Worm (Caenorhabditis elegans) whole organism, dauer: Measurements from ENCODE around the gene sdz-10.

ENCODE experiments used
- unc-62 ChIP-seq: sonication (generic microtip); optimal IDR thresholded peaks from 2 replicates; lab custom pipeline; 2017; ENCODE audit warnings: missing biosample characterization, missing genetic modification reagents, missing genetic modification characterization

sdz-10 gene

ce11 chrII:2772166-2772565, at the start of gene sdz-10:
TSS of gene sdz-10 (minus strand) at chrII:2772266.
- TF ChIP-seq unc-62 (GFP tag; lab: Kevin White, UChicago) = no peak

DNA sequence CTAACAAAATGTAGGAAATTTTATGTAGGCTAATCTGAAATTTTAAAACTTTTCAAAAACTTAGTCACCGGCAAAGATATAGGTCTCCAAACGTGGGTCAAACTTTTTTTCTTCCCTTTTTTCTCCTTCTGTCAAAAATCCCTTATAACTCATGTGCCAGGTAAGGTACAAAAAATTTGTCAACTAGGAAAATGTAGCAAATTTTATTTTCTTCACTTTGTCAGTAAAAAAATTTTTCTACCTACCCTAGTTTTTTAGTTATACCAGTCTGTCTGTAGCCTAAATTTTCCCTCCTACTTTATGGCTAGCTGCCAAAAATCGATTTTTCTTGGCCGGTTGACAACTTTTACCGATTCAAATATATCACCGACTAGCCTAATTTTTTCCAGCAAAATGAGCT, 44.6 kb upstream of the sdz-10 start, which contains the start of gene set-13:
Gene set-13 (plus strand): TSS at position 301 of the 400 bp plus-strand sequence.
- TF ChIP-seq unc-62 (GFP tag; lab: Kevin White, UChicago) = no peak

- TF ChIP-seq unc-62 (GFP tag; lab: Kevin White, UChicago) = no peak
Measured at ce11 chrII:2815444-2815843, 43.4 kb upstream of the sdz-10 start, which contains the start of gene K12H6.2. TSS of gene K12H6.2 (minus strand) at chrII:2815544.

ce11 chrII:2815017-2815416, 43.0 kb upstream of the sdz-10 start:
- TF ChIP-seq unc-62 (GFP tag; lab: Kevin White, UChicago) = no peak

DNA sequence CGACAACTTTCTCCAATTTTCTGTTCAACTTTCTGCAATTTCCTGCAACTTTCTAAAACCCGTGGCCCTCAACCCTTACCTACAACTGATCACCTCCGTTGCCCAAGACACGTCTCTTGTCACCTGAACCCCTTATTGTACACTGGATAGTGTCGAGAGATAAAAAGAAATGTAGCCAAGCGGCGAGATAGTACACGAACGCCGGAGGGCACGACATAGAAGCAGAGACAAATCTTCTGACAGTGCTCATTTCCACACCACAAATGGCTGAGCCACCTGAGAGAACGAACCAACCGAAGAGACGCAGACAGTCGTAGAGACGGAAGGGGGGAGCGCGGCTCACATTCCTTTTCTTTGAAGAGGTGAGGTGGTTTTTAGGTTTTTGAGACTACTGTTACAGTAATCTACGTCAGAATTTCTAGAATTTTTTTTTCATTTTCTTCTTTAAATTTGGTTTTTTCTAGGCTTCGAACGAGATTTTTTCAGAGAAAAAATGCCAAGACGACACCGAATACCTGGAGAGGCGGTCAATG, 35.7 kb upstream of the sdz-10 start, which contains the start of gene K12H6.12:
Gene K12H6.12 (plus strand): TSS at position 483 of the 533 bp plus-strand sequence.
- TF ChIP-seq unc-62 (GFP tag; lab: Kevin White, UChicago) = no peak

DNA sequence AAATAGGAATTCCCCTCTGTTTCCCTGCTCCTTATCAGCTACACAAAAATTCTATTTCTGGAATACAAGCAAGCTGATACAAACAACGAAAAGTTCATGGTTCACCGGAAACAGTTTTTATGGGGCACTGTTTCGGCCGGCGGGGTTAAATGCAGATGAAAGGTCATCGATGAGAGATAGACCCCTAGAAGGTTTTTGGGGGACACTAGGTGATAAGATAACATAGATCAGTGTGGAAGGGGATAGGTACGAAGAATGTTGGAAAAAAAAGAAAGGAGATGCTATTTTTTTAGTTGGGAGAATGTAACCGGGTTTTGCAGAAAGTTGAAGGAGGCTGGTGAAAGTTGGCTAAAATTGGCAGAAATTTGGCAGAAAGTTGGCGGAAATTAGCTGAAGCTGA, 33.5 kb upstream of the sdz-10 start:
- no peak for TF ChIP-seq unc-62 (GFP tag; lab: Kevin White, UChicago)

- TF ChIP-seq unc-62 (GFP tag; lab: Kevin White, UChicago) = no peak
Measured at ce11 chrII:2804949-2805348, 32.9 kb upstream of the sdz-10 start.

ce11 chrII:2804245-2804644, 32.2 kb upstream of the sdz-10 start:
- no peak for TF ChIP-seq unc-62 (GFP tag; lab: Kevin White, UChicago)

- no peak for TF ChIP-seq unc-62 (GFP tag; lab: Kevin White, UChicago)
Measured at ce11 chrII:2802804-2803586, 30.9 kb upstream of the sdz-10 start.

- TF ChIP-seq unc-62 (GFP tag; lab: Kevin White, UChicago) = no peak
Measured at ce11 chrII:2801764-2802163, 29.7 kb upstream of the sdz-10 start.

ce11 chrII:2800550-2801233, 28.6 kb upstream of the sdz-10 start, which contains the start of gene nhr-119:
TSS of gene nhr-119 (minus strand) at chrII:2800600.
- TF ChIP-seq unc-62 (GFP tag; lab: Kevin White, UChicago) = no peak

DNA sequence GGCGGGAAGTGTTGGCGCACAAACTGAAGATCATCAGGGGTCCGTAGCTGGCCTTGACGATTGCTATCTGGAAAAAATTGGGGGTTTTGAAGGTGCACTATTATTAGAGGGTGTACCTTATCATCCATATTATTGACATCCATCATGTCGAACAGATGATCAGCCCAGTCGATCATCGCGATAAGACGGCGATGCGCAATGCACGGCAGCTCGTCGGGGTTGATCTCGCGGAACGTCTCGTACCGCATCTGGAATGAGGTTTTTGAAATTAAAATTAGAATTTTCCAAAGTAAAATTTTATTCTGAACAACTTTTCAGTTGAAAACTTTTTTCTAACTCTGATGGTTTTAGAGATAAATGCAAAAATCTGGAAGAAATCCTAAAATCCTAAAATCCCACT, 25.9 kb upstream of the sdz-10 start:
- no peak for TF ChIP-seq unc-62 (GFP tag; lab: Kevin White, UChicago)

DNA sequence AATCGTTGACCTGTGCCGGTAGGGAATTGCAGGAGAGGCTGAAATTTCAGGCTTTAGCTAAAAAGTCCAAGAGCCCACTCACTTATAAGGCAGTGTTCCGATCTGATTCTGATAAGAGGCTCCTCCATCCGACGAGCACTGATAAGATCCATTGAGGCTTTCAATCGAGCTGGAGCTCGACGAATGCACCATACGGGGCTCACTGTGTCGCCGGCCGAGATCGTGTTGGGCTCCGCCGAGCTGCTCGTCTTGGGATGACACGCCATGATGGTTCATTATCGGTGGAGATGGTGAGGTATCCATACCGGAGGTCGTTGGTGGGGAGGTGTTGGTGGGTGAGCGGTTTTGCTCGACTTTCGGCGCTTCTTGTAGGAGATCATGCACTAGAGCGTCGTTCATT, 24.4 kb upstream of the sdz-10 start:
- TF ChIP-seq unc-62 (GFP tag; lab: Kevin White, UChicago) = no peak

ce11 chrII:2795413-2795812, 23.3 kb upstream of the sdz-10 start:
- no peak for TF ChIP-seq unc-62 (GFP tag; lab: Kevin White, UChicago)

DNA sequence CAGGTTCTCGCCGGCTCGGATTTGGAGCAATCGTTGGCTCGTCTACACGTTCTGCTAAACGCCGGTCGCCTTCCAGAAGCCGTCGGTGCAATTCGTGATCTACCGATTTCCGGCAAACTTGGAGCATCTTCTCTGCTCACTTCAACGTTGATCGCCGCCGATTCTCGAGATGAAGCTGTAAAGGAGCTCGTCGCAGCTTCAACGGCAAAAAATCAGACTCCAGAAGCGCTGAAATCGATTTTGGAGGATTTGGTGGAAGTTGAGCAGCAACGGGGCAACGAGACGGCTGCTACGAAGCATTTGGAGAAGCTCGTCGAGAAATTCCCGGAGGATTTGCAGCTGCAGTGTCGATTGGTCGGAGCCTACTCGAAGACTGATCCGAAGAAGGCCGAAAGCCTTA, 19.6 kb upstream of the sdz-10 start:
- TF ChIP-seq unc-62 (GFP tag; lab: Kevin White, UChicago) = no peak

DNA sequence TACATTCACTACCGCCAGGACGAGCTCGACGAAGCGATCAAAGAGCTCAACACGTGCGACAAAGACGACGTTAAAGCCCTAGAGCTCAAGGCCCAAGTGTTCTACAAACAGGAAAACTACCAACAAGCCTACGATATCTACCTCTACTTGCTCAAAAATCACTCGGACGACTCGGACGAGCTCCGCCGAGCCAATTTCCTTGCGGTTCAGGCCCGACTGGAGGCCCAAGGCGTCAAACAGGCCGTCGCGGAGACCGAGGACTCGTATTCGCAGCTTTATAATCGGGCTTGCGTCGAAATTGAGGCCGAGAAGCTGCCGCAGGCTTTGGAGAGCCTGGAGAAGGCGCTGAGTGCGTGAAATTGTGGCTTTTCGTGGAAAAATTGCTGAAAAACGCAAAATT, 15.8 kb upstream of the sdz-10 start:
- TF ChIP-seq unc-62 (GFP tag; lab: Kevin White, UChicago) = no peak
